Worm (Caenorhabditis elegans) whole organism, L1 larva: Measurements from ENCODE around the gene F41E7.7.

Source experiments
- fkh-10 ChIP-seq: sonication (generic microtip); optimal IDR thresholded peaks from 2 replicates; lab custom pipeline; 2017; ENCODE audit warnings: missing biosample characterization, missing genetic modification reagents, missing genetic modification characterization
- hlh-4 ChIP-seq: sonication (generic microtip); optimal IDR thresholded peaks from 2 replicates; lab custom pipeline; 2016; ENCODE audit warnings: mild to moderate bottlenecking, missing genetic modification characterization, missing compliant biosample characterization
- nhr-237 ChIP-seq: fragments of 150-350 bp; optimal IDR thresholded peaks from 2 replicates; lab custom pipeline; 2014; ENCODE audit warnings: missing biosample characterization, missing genetic modification characterization
- unc-130 ChIP-seq: fragments of 150-350 bp; optimal IDR thresholded peaks from 2 replicates; lab custom pipeline; 2017; ENCODE audit warnings: missing biosample characterization, missing genetic modification characterization, inconsistent platforms
- unc-86 ChIP-seq: sonication (generic microtip); optimal IDR thresholded peaks from 2 replicates; lab custom pipeline; 2016; ENCODE audit warnings: missing genetic modification characterization, missing compliant biosample characterization

ce11 chrX:10315905-10316304 is 8.3 kb downstream of the F41E7.7 start, which contains the start of gene F41E7.9:
- TF ChIP-seq unc-86 (tag; lab: Kevin White, UChicago) = no peak
- TF ChIP-seq nhr-237 = no peak
- no peak for TF ChIP-seq hlh-4 (tag; lab: Kevin White, UChicago)
- no peak for TF ChIP-seq unc-130 (tag; lab: Kevin White, UChicago)
- no peak for TF ChIP-seq fkh-10 (GFP tag; lab: Kevin White, UChicago)
